Fruit fly (Drosophila melanogaster) whole organism, adult: ENCODE measurements around the gene CG5715.

Experiments
- CG11617 ChIP-seq: fragments of 200-800 bp; sonication (Bioruptor generic); optimal IDR thresholded peaks from 2 replicates; lab custom pipeline; 2017; ENCODE audit warnings: mild to moderate bottlenecking, missing biosample characterization, missing genetic modification reagents, missing genetic modification characterization
- CG12768 ChIP-seq: fragments of 200-800 bp; sonication (Bioruptor generic); optimal IDR thresholded peaks from 2 replicates; lab custom pipeline; 2017; ENCODE audit warnings: missing biosample characterization, missing genetic modification characterization, mild to moderate bottlenecking, moderate library complexity, missing genetic modification reagents
- CG14711 ChIP-seq: fragments of 200-800 bp; sonication (Bioruptor generic); optimal IDR thresholded peaks from 2 replicates; lab custom pipeline; 2018; ENCODE audit warnings: missing biosample characterization, mild to moderate bottlenecking, missing genetic modification characterization, moderate library complexity
- CG1620 ChIP-seq: fragments of 200-800 bp; sonication (Bioruptor generic); optimal IDR thresholded peaks from 2 replicates; lab custom pipeline; 2016; ENCODE audit warnings: missing biosample characterization, missing genetic modification characterization
- CG33017 ChIP-seq: fragments of 200-800 bp; sonication (Bioruptor generic); optimal IDR thresholded peaks from 2 replicates; lab custom pipeline; 2018; ENCODE audit warnings: missing biosample characterization, mild to moderate bottlenecking, missing genetic modification characterization, moderate library complexity
- CG5204 ChIP-seq: fragments of 200-800 bp; sonication (Bioruptor generic); optimal IDR thresholded peaks from 2 replicates; lab custom pipeline; 2016; ENCODE audit warnings: missing biosample characterization, missing genetic modification characterization
- CG7045 ChIP-seq: fragments of 200-800 bp; sonication (Bioruptor generic); optimal IDR thresholded peaks from 2 replicates; lab custom pipeline; 2017; ENCODE audit warnings: missing biosample characterization, mild to moderate bottlenecking, missing genetic modification characterization
- CG7101 ChIP-seq: fragments of 200-800 bp; sonication (Bioruptor generic); optimal IDR thresholded peaks from 2 replicates; lab custom pipeline; 2018; ENCODE audit warnings: missing biosample characterization, mild to moderate bottlenecking, missing genetic modification characterization, moderate library complexity
- Clk ChIP-seq: fragments of 200-800 bp; sonication (Bioruptor generic); optimal IDR thresholded peaks from 2 replicates; lab custom pipeline; 2017; ENCODE audit warnings: missing biosample characterization, missing genetic modification characterization
- Crg-1 ChIP-seq: fragments of 200-800 bp; sonication (Bioruptor generic); optimal IDR thresholded peaks from 2 replicates; lab custom pipeline; 2016; ENCODE audit warnings: missing biosample characterization, missing genetic modification characterization
- Hr96 ChIP-seq: fragments of 200-800 bp; sonication (Bioruptor generic); optimal IDR thresholded peaks from 2 replicates; lab custom pipeline; 2016; ENCODE audit warnings: missing biosample characterization, missing genetic modification characterization
- Mnt ChIP-seq: fragments of 200-800 bp; sonication (Bioruptor generic); optimal IDR thresholded peaks from 2 replicates; lab custom pipeline; 2016; ENCODE audit warnings: missing biosample characterization, mild to moderate bottlenecking, missing genetic modification characterization
- bab1 ChIP-seq: fragments of 200-800 bp; sonication (Bioruptor generic); optimal IDR thresholded peaks from 3 replicates; lab custom pipeline; 2019; ENCODE audit warnings: missing biosample characterization, mild to moderate bottlenecking, missing genetic modification characterization, moderate library complexity
- cic ChIP-seq: fragments of 200-800 bp; sonication (Bioruptor generic); optimal IDR thresholded peaks from 2 replicates; lab custom pipeline; 2017; ENCODE audit warnings: missing biosample characterization, mild to moderate bottlenecking, missing genetic modification characterization, moderate library complexity
- cnc ChIP-seq, 2 experiments: fragments of >200 bp; optimal IDR thresholded peaks; 2 replicates each; lab custom pipeline; 2017
- kay ChIP-seq: fragments of 200-800 bp; sonication (Bioruptor generic); peaks from one replicate; lab custom pipeline; 2016; ENCODE audit warnings: missing biosample characterization, missing genetic modification characterization, borderline replicate concordance
- ovo ChIP-seq: fragments of 200-800 bp; sonication (Bioruptor generic); optimal IDR thresholded peaks from 2 replicates; lab custom pipeline; 2016; ENCODE audit warnings: missing biosample characterization, missing genetic modification characterization
- pad ChIP-seq: fragments of 200-800 bp; sonication (Bioruptor generic); optimal IDR thresholded peaks from 3 replicates; lab custom pipeline; 2017; ENCODE audit warnings: missing biosample characterization, missing genetic modification characterization, mild to moderate bottlenecking, moderate library complexity, missing genetic modification reagents
- tj ChIP-seq: fragments of 200-800 bp; sonication (Bioruptor generic); optimal IDR thresholded peaks from 3 replicates; lab custom pipeline; 2017; ENCODE audit warnings: missing biosample characterization, mild to moderate bottlenecking, missing genetic modification characterization, moderate library complexity
- toe ChIP-seq: fragments of 200-800 bp; sonication (Bioruptor generic); optimal IDR thresholded peaks from 2 replicates; lab custom pipeline; 2016; ENCODE audit warnings: missing biosample characterization, missing genetic modification characterization

CG5715 gene

DNA sequence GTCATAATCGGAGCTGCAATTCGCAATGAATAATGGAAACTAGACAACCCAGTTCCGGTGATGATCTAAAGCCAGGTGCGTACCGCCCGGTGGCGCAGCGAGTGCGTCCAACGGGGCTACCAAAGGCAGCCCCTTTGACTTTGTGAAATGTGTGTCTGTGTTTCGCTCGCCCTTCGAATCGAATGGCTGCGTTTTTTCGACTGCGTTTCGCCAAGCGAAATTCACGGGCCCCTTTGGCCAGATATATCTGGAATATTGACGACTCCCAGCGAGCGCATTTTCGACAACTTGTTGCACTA lies 24.8 kb upstream of the CG5715 start:
- TF ChIP-seq kay (GFP tag; lab: Kevin White, UChicago) (no peak), bab1 (no peak), CG5204 (no peak), Clk (GFP tag; lab: Kevin White, UChicago) (no peak), CG1620 (GFP tag; lab: Kevin White, UChicago) (no peak), tj (GFP tag; lab: Kevin White, UChicago) (no peak), ovo (GFP tag; lab: Kevin White, UChicago) (no peak), Mnt (no peak), CG7101 (tag; lab: Kevin White, UChicago) (no peak), Hr96 (GFP tag; lab: Kevin White, UChicago) (no peak), toe (no peak), cnc (optimal IDR thresholded peaks at IDR 0.05; lab: Kevin White, UChicago) (no peak)

DNA sequence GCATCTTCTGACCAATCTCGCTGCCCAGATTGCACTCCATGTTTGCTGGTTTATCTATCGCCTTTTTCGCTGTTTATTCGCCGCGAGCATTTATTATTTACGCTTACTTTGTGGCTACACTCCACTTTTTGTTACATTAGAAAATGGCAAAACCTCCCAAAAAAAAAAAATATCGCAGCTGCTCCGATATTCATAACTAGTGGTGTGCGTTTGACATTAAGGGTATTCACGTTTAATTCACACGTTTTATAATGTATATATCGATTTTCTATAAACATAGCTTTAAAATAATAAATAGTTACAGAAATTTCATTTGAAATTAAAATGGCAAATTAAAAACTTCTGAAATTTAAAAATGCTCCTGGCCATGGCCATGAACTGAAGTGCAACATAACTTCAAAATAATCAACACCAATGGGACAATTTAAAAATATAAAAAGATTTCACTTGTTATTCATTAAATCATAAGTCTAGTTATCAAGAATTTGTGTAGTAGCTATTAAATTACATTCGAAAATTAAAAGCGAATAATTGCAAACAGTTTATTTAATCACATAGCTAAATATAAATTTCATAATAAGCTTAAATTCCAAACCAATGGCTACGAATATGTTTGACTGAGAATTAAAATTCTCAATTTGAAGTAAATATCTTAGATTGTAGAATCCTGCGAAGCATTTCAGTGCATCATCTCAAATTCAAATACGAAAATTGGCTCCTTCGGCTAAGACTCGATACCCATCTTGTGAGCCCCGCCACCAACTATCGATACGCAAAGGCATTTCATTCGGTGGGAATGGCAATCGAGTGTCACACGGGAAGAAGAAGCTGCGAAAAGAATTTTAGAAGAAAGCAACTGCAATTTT lies 24.3 kb upstream of the CG5715 start, which contains the start of the genes Nab2 and BRWD3:
Gene Nab2, minus strand, starts transcription at position 203 of the 866 bp plus-strand sequence.
Gene BRWD3, plus strand, starts transcription at position 784 of the 866 bp plus-strand sequence.
- TF ChIP-seq CG1620 (GFP tag; lab: Kevin White, UChicago) (peak; percentile 43), CG33017 (tag; lab: Kevin White, UChicago) (no peak), Clk (GFP tag; lab: Kevin White, UChicago) (no peak), bab1 (peak; percentile 16), kay (GFP tag; lab: Kevin White, UChicago) (peak; percentile 87), CG11617 (GFP tag; lab: Kevin White, UChicago) (peak; percentile 46), Mnt (peak; percentile 20), CG5204 (no peak), CG7101 (tag; lab: Kevin White, UChicago) (peak; percentile 62), CG12768 (peak; percentile 37), Hr96 (GFP tag; lab: Kevin White, UChicago) (peak; percentile 9), CG7045 (GFP tag; lab: Kevin White, UChicago) (peak; percentile 52), toe (peak; percentile 79), tj (GFP tag; lab: Kevin White, UChicago) (peak; percentile 43)

DNA sequence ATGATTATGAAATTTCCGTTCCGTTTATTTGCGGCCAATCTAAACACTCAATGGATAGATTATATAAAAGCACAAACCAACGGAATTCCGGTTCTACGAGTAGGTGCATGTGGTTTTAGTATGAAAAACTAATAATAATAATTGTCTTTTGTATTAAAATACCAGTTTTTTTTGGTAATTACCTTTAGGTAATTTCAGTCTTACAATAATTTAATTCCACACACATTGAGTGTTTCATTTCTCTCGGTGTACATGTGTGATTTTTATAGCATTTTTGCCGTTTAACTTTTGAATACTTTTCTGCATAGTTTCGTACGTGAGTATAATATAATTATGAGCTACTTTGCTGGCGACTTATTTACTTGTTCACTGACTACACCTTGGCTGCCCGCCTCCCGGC lies 8.9 kb upstream of the CG5715 start:
- TF ChIP-seq CG7045 (GFP tag; lab: Kevin White, UChicago), result no peak
- no peak for TF ChIP-seq CG11617 (GFP tag; lab: Kevin White, UChicago)
- TF ChIP-seq bab1, result peak; percentile 44

DNA sequence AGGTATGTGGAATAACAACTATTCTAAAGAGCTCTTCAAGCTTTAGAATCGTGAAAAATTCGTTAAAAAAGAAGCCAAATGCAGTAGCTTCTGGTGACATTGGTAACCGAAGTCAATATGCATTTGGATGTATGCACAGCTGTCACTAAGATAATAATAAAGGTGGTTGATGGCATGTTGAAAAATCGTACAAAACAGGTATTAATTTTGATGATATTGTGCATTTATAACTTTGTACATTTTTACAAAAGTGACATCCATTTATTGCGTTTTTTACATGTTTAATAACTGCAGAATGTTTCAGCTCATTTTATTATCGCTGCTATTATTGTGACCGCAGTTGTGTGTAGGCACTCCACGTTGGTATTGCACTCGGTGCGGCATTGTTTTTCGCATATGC lies 7.3 kb upstream of the CG5715 start:
- TF ChIP-seq tj (GFP tag; lab: Kevin White, UChicago) (peak; percentile 17), bab1 (peak; percentile 36), cnc (optimal IDR thresholded peaks at IDR 0.05; lab: Kevin White, UChicago) (no peak)

DNA sequence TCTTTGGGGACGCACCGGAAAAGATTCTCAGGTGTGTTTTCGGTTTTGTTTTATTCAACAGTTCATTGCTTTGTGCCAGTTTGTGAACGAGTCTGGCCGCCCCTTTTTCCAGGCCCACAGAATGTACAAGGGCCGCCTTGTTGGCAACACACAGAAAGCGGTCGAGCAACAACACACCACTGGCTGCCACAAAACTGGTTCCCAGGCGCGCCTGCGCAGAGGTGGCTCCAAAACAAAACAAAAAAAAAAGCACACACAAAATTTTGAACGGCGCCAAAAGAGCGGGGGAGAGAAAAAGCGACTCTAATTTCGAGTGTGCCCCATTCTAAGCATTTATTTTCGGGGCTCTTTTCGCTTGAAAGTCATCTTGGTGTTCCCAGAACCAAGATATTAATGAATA lies 4.9 kb upstream of the CG5715 start:
- TF ChIP-seq cic (GFP tag; lab: Kevin White, UChicago) (no peak), CG5204 (no peak), CG1620 (GFP tag; lab: Kevin White, UChicago) (no peak), CG14711 (tag; lab: Kevin White, UChicago) (no peak), pad (GFP tag; lab: Kevin White, UChicago) (no peak), ovo (GFP tag; lab: Kevin White, UChicago) (no peak), CG12768 (no peak), cnc (optimal IDR thresholded peaks at IDR 0.05; lab: Kevin White, UChicago) (no peak)

DNA sequence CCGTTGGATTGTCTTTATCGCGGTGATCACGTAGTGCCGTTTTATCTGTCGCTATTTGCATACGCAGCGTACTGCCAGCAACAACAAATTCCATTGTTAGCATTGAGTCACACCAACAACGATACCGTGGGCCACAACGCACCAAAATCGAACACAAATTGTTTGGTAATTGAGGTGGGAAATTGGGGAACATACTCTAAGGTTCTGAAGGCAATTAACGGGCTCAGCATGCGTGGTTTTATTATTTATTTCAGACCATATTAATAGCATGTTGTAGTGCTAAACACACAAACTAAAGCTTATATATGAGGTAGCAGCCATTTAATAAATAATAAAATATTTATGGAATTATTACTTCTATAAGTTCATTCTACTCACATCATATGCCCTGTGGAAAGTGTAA lies 4.3 kb upstream of the CG5715 start:
- TF ChIP-seq CG7101 (tag; lab: Kevin White, UChicago), result peak; percentile 21
- TF ChIP-seq kay (GFP tag; lab: Kevin White, UChicago), result peak; percentile 81
- TF ChIP-seq pad (GFP tag; lab: Kevin White, UChicago), result no peak
- TF ChIP-seq CG7045 (GFP tag; lab: Kevin White, UChicago), result peak; percentile 40
- TF ChIP-seq CG11617 (GFP tag; lab: Kevin White, UChicago), result peak; percentile 21
- no peak for TF ChIP-seq CG14711 (tag; lab: Kevin White, UChicago)
- TF ChIP-seq CG1620 (GFP tag; lab: Kevin White, UChicago), result peak; percentile 23
- peak; percentile 42 for TF ChIP-seq tj (GFP tag; lab: Kevin White, UChicago)
- TF ChIP-seq CG5204, result peak; percentile 2
- TF ChIP-seq CG12768, result peak; percentile 45
- no peak for TF ChIP-seq bab1
- peak; percentile 11 for TF ChIP-seq Mnt
- TF ChIP-seq cic (GFP tag; lab: Kevin White, UChicago), result peak; percentile 39
- no peak for TF ChIP-seq CG33017 (tag; lab: Kevin White, UChicago)

DNA sequence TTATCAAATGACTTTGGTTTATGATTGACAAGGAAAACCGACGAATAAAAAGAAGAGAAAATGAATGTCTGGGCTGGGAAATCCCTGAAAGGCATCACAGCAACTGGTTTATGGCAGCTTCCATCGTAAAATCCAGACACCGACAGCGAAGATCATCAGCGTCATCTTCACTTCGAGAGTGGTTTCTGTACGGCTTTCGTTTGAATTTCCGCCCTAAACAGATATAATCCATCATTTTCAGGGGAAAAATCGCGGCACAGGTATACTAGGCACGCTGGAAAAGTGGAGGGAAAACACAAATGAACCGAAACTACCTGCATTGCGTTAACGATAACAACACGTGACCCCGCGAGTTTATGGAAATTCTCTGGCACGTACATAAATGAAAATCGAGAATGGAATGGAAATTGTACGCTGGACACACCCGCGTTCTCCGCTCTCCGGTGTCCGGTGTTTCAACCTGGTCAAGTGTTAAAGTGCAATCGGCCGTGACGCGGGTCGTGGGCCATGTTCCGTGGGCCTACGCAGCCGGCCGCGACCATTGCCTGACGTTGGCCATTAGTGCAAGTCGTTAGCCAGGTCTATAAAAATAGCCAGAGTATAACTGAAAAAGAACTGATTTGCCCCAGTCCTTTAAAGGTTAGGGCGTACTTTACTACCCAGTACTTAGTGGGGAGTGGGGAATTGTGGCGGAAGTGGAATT lies 3.4 kb upstream of the CG5715 start:
- TF ChIP-seq toe (no peak), CG5204 (no peak), Crg-1 (no peak), cnc (optimal IDR thresholded peaks at IDR 0.05; lab: Kevin White, UChicago) (no peak), CG11617 (GFP tag; lab: Kevin White, UChicago) (no peak), ovo (GFP tag; lab: Kevin White, UChicago) (no peak), pad (GFP tag; lab: Kevin White, UChicago) (no peak), CG33017 (tag; lab: Kevin White, UChicago) (no peak), CG7045 (GFP tag; lab: Kevin White, UChicago) (no peak), kay (GFP tag; lab: Kevin White, UChicago) (no peak), CG7101 (tag; lab: Kevin White, UChicago) (no peak), cic (GFP tag; lab: Kevin White, UChicago) (no peak), bab1 (no peak), Mnt (no peak), CG12768 (no peak), Hr96 (GFP tag; lab: Kevin White, UChicago) (no peak)
